Worm (Caenorhabditis elegans): ENCODE results near the gene unc-5.

The unc-5 gene

ce11 chrIV:5452667-5453066 is 75.5 kb downstream of the unc-5 start, which contains the start of gene Y4C6A.4:
TSS of gene Y4C6A.4 (plus strand) at chrIV:5452967.
- TF ChIP-seq med-1 (GFP tag; optimal IDR thresholded peaks at IDR 0.05; ENCODE audit: insufficient read depth) (no peak), flt-1 (GFP tag; IDR thresholded peaks at IDR 0.05) (no peak), ref-1 (GFP tag; conservative IDR thresholded peaks at IDR 0.05) (no peak), ztf-29 (GFP tag; IDR thresholded peaks at IDR 0.05) (no peak), T22C8.4 (GFP tag; IDR thresholded peaks at IDR 0.05) (no peak), tab-1 (GFP tag; IDR thresholded peaks at IDR 0.05) (no peak), ztf-23 (GFP tag; IDR thresholded peaks at IDR 0.05) (no peak), klf-2 (GFP tag; conservative IDR thresholded peaks at IDR 0.05) (no peak), cog-1 (tag; optimal IDR thresholded peaks at IDR 0.05) (no peak)

Measured in whole organism, midembryonic.